Worm (Caenorhabditis elegans) whole organism, L4 larva: ENCODE measurements around the gene K11G12.6.

Source experiments
- F10B5.3 ChIP-seq: sonication (generic microtip); optimal IDR thresholded peaks from 2 replicates; lab custom pipeline; 2016; ENCODE audit warnings: mild to moderate bottlenecking, missing genetic modification characterization, missing compliant biosample characterization
- F26F4.8 ChIP-seq: fragments of 200-800 bp; sonication (Bioruptor generic); conservative IDR thresholded peaks from 2 replicates; pipeline ENCODE4 v1.3.6; 2022; ENCODE audit warnings: missing genetic modification characterization, missing compliant biosample characterization
- F49E8.2 ChIP-seq: sonication (generic microtip); optimal IDR thresholded peaks from 2 replicates; lab custom pipeline; 2016; ENCODE audit warnings: missing compliant biosample characterization, mild to moderate bottlenecking, missing genetic modification characterization, borderline replicate concordance
- T20F7.1 ChIP-seq: fragments of 200-800 bp; sonication (Bioruptor generic); optimal IDR thresholded peaks from 2 replicates; lab custom pipeline; 2018; ENCODE audit warnings: mild to moderate bottlenecking, missing genetic modification characterization, missing compliant biosample characterization
- T26A8.4 ChIP-seq: fragments of 200-800 bp; sonication (Bioruptor generic); IDR thresholded peaks from 2 replicates; pipeline ENCODE4 v1.3.6; 2022; ENCODE audit warnings: missing genetic modification characterization, missing compliant biosample characterization
- ZK546.5 ChIP-seq, 2 experiments: sonication (generic microtip); optimal IDR thresholded peaks; 2 replicates each; lab custom pipeline; 2017; ENCODE audit warnings: missing biosample characterization in 2 of 2, missing genetic modification characterization in 2 of 2
- aha-1 ChIP-seq: fragments of 150-350 bp; peaks from one replicate; lab custom pipeline; 2014; ENCODE audit warnings: missing biosample characterization, missing genetic modification characterization
- attf-4 ChIP-seq: sonication (generic microtip); optimal IDR thresholded peaks from 3 replicates; lab custom pipeline; 2017; ENCODE audit warnings: missing biosample characterization, missing genetic modification characterization
- ceh-28 ChIP-seq: fragments of 150-350 bp; optimal IDR thresholded peaks from 2 replicates; lab custom pipeline; 2014; ENCODE audit warnings: missing biosample characterization, missing genetic modification reagents, missing genetic modification characterization
- ceh-82 ChIP-seq: sonication (generic microtip); optimal IDR thresholded peaks from 2 replicates; lab custom pipeline; 2017; ENCODE audit warnings: missing biosample characterization, missing genetic modification characterization
- ces-1 ChIP-seq: fragments of 150-350 bp; sonication (generic microtip); optimal IDR thresholded peaks from 4 replicates; lab custom pipeline; 2014; ENCODE audit warnings: missing biosample characterization, missing genetic modification reagents, missing genetic modification characterization
- ctbp-1 ChIP-seq: fragments of 200-800 bp; sonication (Bioruptor generic); IDR thresholded peaks from 2 replicates; pipeline ENCODE4 v1.3.6; 2022; ENCODE audit warnings: missing genetic modification reagents, missing genetic modification characterization, missing compliant biosample characterization
- daf-12 ChIP-seq: fragments of 150-350 bp; optimal IDR thresholded peaks from 2 replicates; lab custom pipeline; 2014; ENCODE audit warnings: missing biosample characterization, missing genetic modification reagents, missing genetic modification characterization
- daf-16 ChIP-seq, 3 experiments: sonication (generic microtip); optimal IDR thresholded peaks; 2 replicates each; lab custom pipeline; 2016 to 2017; ENCODE audit warnings: missing genetic modification characterization in 3 of 3, missing genetic modification reagents in 3 of 3, mild to moderate bottlenecking in 2 of 3, missing compliant biosample characterization in 2 of 3, missing biosample characterization in 1 of 3, moderate library complexity in 1 of 3
- dmd-6 ChIP-seq: fragments of 200-800 bp; sonication (Bioruptor generic); IDR thresholded peaks from 2 replicates; pipeline ENCODE4 v1.3.6; 2022; ENCODE audit warnings: missing genetic modification reagents, missing genetic modification characterization, missing compliant biosample characterization
- dmd-8 ChIP-seq: fragments of 200-800 bp; sonication (Bioruptor generic); IDR thresholded peaks from 2 replicates; pipeline ENCODE4 v1.3.6; 2022; ENCODE audit warnings: missing genetic modification characterization, missing compliant biosample characterization
- dmd-9 ChIP-seq: fragments of 200-800 bp; sonication (Bioruptor generic); IDR thresholded peaks from 2 replicates; pipeline ENCODE4 v1.3.6; 2022; ENCODE audit warnings: missing genetic modification reagents, missing genetic modification characterization, missing compliant biosample characterization
- dpl-1 ChIP-seq: fragments of 150-350 bp; optimal IDR thresholded peaks from 2 replicates; lab custom pipeline; 2014; ENCODE audit warnings: missing biosample characterization, missing genetic modification reagents, missing genetic modification characterization
- dve-1 ChIP-seq: sonication (generic microtip); optimal IDR thresholded peaks from 2 replicates; lab custom pipeline; 2017; ENCODE audit warnings: antibody characterized with exemption, mild to moderate bottlenecking, missing genetic modification characterization, missing compliant biosample characterization; ENCODE audit not compliant: insufficient read depth
- fkh-10 ChIP-seq: fragments of 150-350 bp; optimal IDR thresholded peaks from 2 replicates; lab custom pipeline; 2014; ENCODE audit warnings: missing biosample characterization, missing genetic modification reagents, missing genetic modification characterization
- hif-1 ChIP-seq, 2 experiments: sonication (generic microtip); optimal IDR thresholded peaks; 2 replicates each; lab custom pipeline; 2016 to 2017; ENCODE audit warnings: missing compliant biosample characterization in 2 of 2, missing genetic modification characterization in 2 of 2, missing genetic modification reagents in 2 of 2, missing genotype in 2 of 2, mild to moderate bottlenecking in 1 of 2
- hlh-11 ChIP-seq: fragments of 200-800 bp; sonication (Bioruptor generic); optimal IDR thresholded peaks from 2 replicates; lab custom pipeline; 2018; ENCODE audit warnings: mild to moderate bottlenecking, missing genetic modification characterization, missing compliant biosample characterization
- hmg-1.1 ChIP-seq: fragments of 200-800 bp; sonication (Bioruptor generic); IDR thresholded peaks from 2 replicates; pipeline ENCODE4 v1.3.6; 2022; ENCODE audit warnings: missing genetic modification reagents, missing genetic modification characterization, missing compliant biosample characterization
- lin-29 ChIP-seq: fragments of 200-800 bp; sonication (Bioruptor generic); IDR thresholded peaks from 2 replicates; pipeline ENCODE4 v1.3.6; 2022; ENCODE audit warnings: missing genetic modification reagents, missing genetic modification characterization, missing compliant biosample characterization
- lin-39 ChIP-seq: fragments of 150-350 bp; optimal IDR thresholded peaks from 2 replicates; lab custom pipeline; 2014; ENCODE audit warnings: missing biosample characterization, missing genetic modification reagents, missing genetic modification characterization
- lir-3 ChIP-seq: sonication (generic microtip); optimal IDR thresholded peaks from 2 replicates; lab custom pipeline; 2016; ENCODE audit warnings: mild to moderate bottlenecking, missing genetic modification characterization, missing compliant biosample characterization
- lsy-2 ChIP-seq, 2 experiments: fragments of 150-350 bp in 1 of 2; sonication (generic microtip) in 1 of 2; optimal IDR thresholded peaks; 2 replicates each; lab custom pipeline; 2014 to 2017; ENCODE audit warnings: missing biosample characterization in 2 of 2, missing genetic modification characterization in 2 of 2
- mdl-1 ChIP-seq, 2 experiments: fragments of 150-350 bp in 1 of 2; sonication (generic microtip) in 1 of 2; optimal IDR thresholded peaks; 2 replicates each; lab custom pipeline; 2014 to 2017; ENCODE audit warnings: missing biosample characterization in 2 of 2, missing genetic modification characterization in 2 of 2
- mep-1 ChIP-seq: fragments of 150-350 bp; sonication (generic microtip); optimal IDR thresholded peaks from 3 replicates; lab custom pipeline; 2014; ENCODE audit warnings: missing biosample characterization, missing genetic modification characterization
- nhr-102 ChIP-seq: sonication (generic microtip); optimal IDR thresholded peaks from 2 replicates; lab custom pipeline; 2016; ENCODE audit warnings: mild to moderate bottlenecking, missing genetic modification characterization, moderate library complexity, missing compliant biosample characterization
- nhr-237 ChIP-seq: sonication (generic microtip); optimal IDR thresholded peaks from 2 replicates; lab custom pipeline; 2017; ENCODE audit warnings: missing biosample characterization, missing genetic modification characterization
- nhr-25 ChIP-seq: sonication (generic microtip); optimal IDR thresholded peaks from 2 replicates; lab custom pipeline; 2017; ENCODE audit warnings: missing genetic modification characterization, mild to moderate bottlenecking, missing compliant biosample characterization, antibody characterized with exemption, moderate library complexity, borderline replicate concordance; ENCODE audit not compliant: insufficient read depth
- nhr-28 ChIP-seq: fragments of 150-350 bp; optimal IDR thresholded peaks from 2 replicates; lab custom pipeline; 2014; ENCODE audit warnings: missing biosample characterization, missing genetic modification characterization
- nhr-42 ChIP-seq: fragments of 200-800 bp; sonication (Bioruptor generic); IDR thresholded peaks from 2 replicates; pipeline ENCODE4 v1.3.6; 2022; ENCODE audit warnings: missing genetic modification characterization, missing compliant biosample characterization
- pqm-1 ChIP-seq: sonication (generic microtip); optimal IDR thresholded peaks from 2 replicates; lab custom pipeline; 2017; ENCODE audit warnings: missing biosample characterization, missing genetic modification characterization
- rbr-2 ChIP-seq: sonication (generic microtip); optimal IDR thresholded peaks from 2 replicates; lab custom pipeline; 2016; ENCODE audit warnings: missing genotype, missing genetic modification characterization, missing compliant biosample characterization
- set-16 ChIP-seq: fragments of 200-800 bp; sonication (Bioruptor generic); IDR thresholded peaks from 2 replicates; pipeline ENCODE4 v1.3.6; 2022; ENCODE audit warnings: missing genetic modification reagents, missing genetic modification characterization, missing compliant biosample characterization
- spr-3 ChIP-seq: fragments of 200-800 bp; sonication (Bioruptor generic); optimal IDR thresholded peaks from 2 replicates; lab custom pipeline; 2018; ENCODE audit warnings: mild to moderate bottlenecking, missing genetic modification characterization, missing compliant biosample characterization
- vab-7 ChIP-seq: fragments of 200-800 bp; sonication (Bioruptor generic); IDR thresholded peaks from 2 replicates; pipeline ENCODE4 v1.3.6; 2022; ENCODE audit warnings: missing genetic modification reagents, missing genetic modification characterization, missing compliant biosample characterization
- zag-1 ChIP-seq: fragments of 150-350 bp; optimal IDR thresholded peaks from 2 replicates; lab custom pipeline; 2014; ENCODE audit warnings: missing biosample characterization, missing genetic modification characterization
- zfp-3 ChIP-seq: fragments of 200-800 bp; sonication (Bioruptor generic); conservative IDR thresholded peaks from 2 replicates; pipeline ENCODE4 v1.3.6; 2022; ENCODE audit warnings: missing genetic modification reagents, missing genetic modification characterization, missing compliant biosample characterization
- zip-11 ChIP-seq: fragments of 200-800 bp; sonication (Bioruptor generic); IDR thresholded peaks from 2 replicates; pipeline ENCODE4 v1.3.6; 2022; ENCODE audit warnings: missing genetic modification characterization, missing compliant biosample characterization

The K11G12.6 gene

DNA sequence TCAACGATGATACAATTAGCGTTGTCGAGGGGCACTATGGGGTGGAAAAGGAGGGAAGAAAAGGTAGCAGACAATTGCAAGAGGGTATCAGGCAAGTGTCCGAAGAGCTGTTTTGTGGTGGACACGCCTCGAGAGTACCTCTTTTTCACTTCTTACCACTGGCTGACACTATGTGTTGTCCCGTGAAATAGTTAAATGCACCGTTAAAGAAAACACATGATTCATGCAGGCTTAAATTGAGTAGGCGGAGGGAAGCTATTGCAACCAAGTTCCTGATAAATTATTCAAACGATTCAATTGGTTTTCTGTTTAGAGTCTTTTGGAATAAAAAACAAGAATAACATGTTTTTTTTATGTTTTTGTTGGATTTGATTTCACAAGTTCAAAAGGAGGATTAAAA lies 48.6 kb upstream of the K11G12.6 start, which contains the start of gene irk-1:
TSS of gene irk-1 (minus strand) at position 101 of the 400 bp plus-strand sequence.
- no peak for TF ChIP-seq nhr-42
- no peak for TF ChIP-seq ZK546.5 (tag; optimal IDR thresholded peaks at IDR 0.05; lab: Kevin White, UChicago)
- TF ChIP-seq lin-39 (tag; lab: Kevin White, UChicago) = no peak
- TF ChIP-seq ctbp-1 (GFP tag; lab: Robert Waterston, UW) = no peak
- TF ChIP-seq dmd-8 = no peak
- no peak for TF ChIP-seq hmg-1.1 (GFP tag; lab: Robert Waterston, UW)
- TF ChIP-seq dve-1 (tag; lab: Kevin White, UChicago) = no peak
- TF ChIP-seq T20F7.1 (GFP tag; lab: Kevin White, UChicago) = no peak
- TF ChIP-seq F10B5.3 (tag; lab: Kevin White, UChicago) = no peak
- TF ChIP-seq F26F4.8 (GFP tag; lab: Robert Waterston, UW) = no peak
- TF ChIP-seq lir-3 = no peak
- no peak for TF ChIP-seq daf-12 (tag; lab: Kevin White, UChicago)
- TF ChIP-seq vab-7 (GFP tag; lab: Robert Waterston, UW) = no peak
- no peak for TF ChIP-seq ceh-28
- no peak for TF ChIP-seq ces-1 (GFP tag; lab: Kevin White, UChicago)
- TF ChIP-seq, all 104 proteins: peak for 0

DNA sequence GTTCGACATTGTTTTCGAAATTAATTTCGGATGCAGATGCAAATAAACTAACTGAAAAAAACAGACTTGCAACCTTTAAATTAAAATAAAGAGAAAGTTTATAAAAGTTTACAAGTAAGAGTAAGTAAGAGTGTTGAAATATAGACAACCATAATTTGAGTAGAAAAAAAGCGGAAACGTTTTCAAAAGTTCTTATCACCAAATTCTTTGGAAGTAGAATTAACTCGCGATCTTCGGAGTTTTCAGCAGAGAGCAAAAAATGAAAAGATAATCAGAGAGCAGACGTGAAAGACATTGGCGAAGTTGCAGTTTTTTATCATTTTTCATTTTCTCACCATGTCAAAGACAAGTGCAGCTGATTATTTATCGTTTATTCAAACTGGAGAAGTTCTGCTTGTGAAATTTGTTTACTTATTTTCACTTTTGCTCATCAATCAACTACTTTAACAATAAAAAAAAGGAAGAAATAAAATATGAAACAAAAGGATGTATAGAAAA lies 32.3 kb upstream of the K11G12.6 start, which contains the start of gene abts-4:
TSS of gene abts-4 (minus strand) at position 51 of the 498 bp plus-strand sequence.
- peak; percentile 38 for TF ChIP-seq dve-1 (tag; lab: Kevin White, UChicago)
- TF ChIP-seq zag-1 (tag; lab: Kevin White, UChicago) = no peak
- TF ChIP-seq dmd-6 (GFP tag; lab: Robert Waterston, UW) = peak; percentile 69
- TF ChIP-seq ZK546.5 (tag; optimal IDR thresholded peaks at IDR 0.05; lab: Kevin White, UChicago) = no peak
- no peak for TF ChIP-seq attf-4 (tag; lab: Kevin White, UChicago)
- TF ChIP-seq daf-16 (GFP tag; optimal IDR thresholded peaks at IDR 0.05; lab: Kevin White, UChicago) = no peak
- TF ChIP-seq daf-16 (tag; optimal IDR thresholded peaks at IDR 0.05; lab: Kevin White, UChicago) = peak; percentile 5
- peak; percentile 42 for TF ChIP-seq nhr-28
- peak; percentile 59 for TF ChIP-seq pqm-1 (tag; lab: Kevin White, UChicago)

ce11 chrX:6761211-6761610 lies 31.8 kb upstream of the K11G12.6 start:
- TF ChIP-seq nhr-28 (peak; percentile 25), pqm-1 (tag; lab: Kevin White, UChicago) (peak; percentile 39), T26A8.4 (no peak), daf-16 (GFP tag; optimal IDR thresholded peaks at IDR 0.05; lab: Kevin White, UChicago) (no peak), daf-16 (tag; optimal IDR thresholded peaks at IDR 0.05; lab: Kevin White, UChicago) (peak; percentile 26), ces-1 (GFP tag; lab: Kevin White, UChicago) (no peak), dmd-6 (GFP tag; lab: Robert Waterston, UW) (peak; percentile 79), zfp-3 (GFP tag; lab: Robert Waterston, UW) (0 out of 2 replicates have a peak, but pooled peaks have one; percentile 18), hlh-11 (tag; lab: Kevin White, UChicago) (peak; percentile 41), dve-1 (tag; lab: Kevin White, UChicago) (peak; percentile 20), ceh-82 (tag; lab: Kevin White, UChicago) (no peak)

DNA sequence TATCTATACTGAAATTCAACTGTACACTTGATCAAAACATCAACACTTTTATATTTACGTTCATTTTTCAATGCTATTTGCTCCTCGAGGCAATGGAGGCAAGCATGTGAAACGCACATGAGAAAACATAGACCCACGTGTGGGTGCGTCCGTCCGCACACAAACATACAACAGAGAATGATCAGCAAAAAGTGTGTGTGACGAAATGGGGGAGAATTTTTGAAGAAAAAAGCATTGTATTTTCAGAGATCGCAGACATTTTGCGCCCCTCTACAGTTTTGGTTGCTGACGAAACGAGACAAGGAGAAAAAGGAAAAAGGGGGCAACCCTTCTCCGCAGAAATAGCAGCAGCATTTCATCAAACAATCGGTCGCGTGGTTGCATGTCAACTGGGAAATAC lies 20.7 kb upstream of the K11G12.6 start:
- peak; percentile 86 for TF ChIP-seq nhr-102 (tag; lab: Kevin White, UChicago)
- TF ChIP-seq ceh-28 = no peak
- no peak for TF ChIP-seq F49E8.2 (tag; lab: Kevin White, UChicago)
- TF ChIP-seq nhr-237 (tag; lab: Kevin White, UChicago) = no peak
- TF ChIP-seq dmd-9 (GFP tag; lab: Robert Waterston, UW) = no peak
- peak; percentile 55 for TF ChIP-seq dpl-1 (GFP tag; lab: Kevin White, UChicago)
- peak; percentile 20; the same call in 1 of the 2 replicates for TF ChIP-seq zfp-3 (GFP tag; lab: Robert Waterston, UW)
- peak; percentile 73 for TF ChIP-seq F10B5.3 (tag; lab: Kevin White, UChicago)
- no peak for TF ChIP-seq fkh-10 (GFP tag; lab: Kevin White, UChicago)
- TF ChIP-seq ces-1 (GFP tag; lab: Kevin White, UChicago) = no peak
- peak; percentile 45; the same call in 1 of the 2 replicates for TF ChIP-seq set-16 (GFP tag; lab: Robert Waterston, UW)
- TF ChIP-seq zip-11 (GFP tag; lab: Robert Waterston, UW) = no peak
- peak; percentile 99 for TF ChIP-seq aha-1
- peak in 1 of 2 experiments; percentile 100 for TF ChIP-seq mdl-1 (tag; optimal IDR thresholded peaks at IDR 0.05; lab: Kevin White, UChicago)
- peak in 1 of 2 experiments; percentile 78 for TF ChIP-seq lsy-2 (tag; optimal IDR thresholded peaks at IDR 0.05; lab: Kevin White, UChicago)
- TF ChIP-seq nhr-25 (tag; lab: Kevin White, UChicago) = peak; percentile 89
- no peak for TF ChIP-seq lin-39 (tag; lab: Kevin White, UChicago)
- peak; percentile 64 to 84 for TF ChIP-seq hif-1 (tag; optimal IDR thresholded peaks at IDR 0.05; lab: Kevin White, UChicago)
- TF ChIP-seq spr-3 (GFP tag; lab: Kevin White, UChicago) = no peak
- TF ChIP-seq lin-29 (GFP tag; lab: Robert Waterston, UW) = peak; percentile 44; the same call in 1 of the 2 replicates
- peak; percentile 66 for TF ChIP-seq rbr-2 (tag; lab: Kevin White, UChicago)
- peak; percentile 87 for TF ChIP-seq mep-1 (tag; lab: Kevin White, UChicago)
